Fruit fly (Drosophila melanogaster) whole organism, prepupa: ENCODE data around the gene RhoGAP15B.

ENCODE experiments used
- CG10669 ChIP-seq: fragments of 200-800 bp; sonication (Bioruptor generic); optimal IDR thresholded peaks from 3 replicates; lab custom pipeline; 2018; ENCODE audit warnings: missing biosample characterization, mild to moderate bottlenecking, missing genetic modification characterization, moderate library complexity
- CG16779 ChIP-seq: fragments of 200-800 bp; sonication (Bioruptor generic); optimal IDR thresholded peaks from 3 replicates; lab custom pipeline; 2017; ENCODE audit warnings: missing biosample characterization, mild to moderate bottlenecking, missing genetic modification characterization
- CG32006 ChIP-seq: fragments of 200-800 bp; sonication (Bioruptor generic); optimal IDR thresholded peaks from 3 replicates; lab custom pipeline; 2017; ENCODE audit warnings: missing biosample characterization, mild to moderate bottlenecking, missing genetic modification characterization
- CG6276 ChIP-seq: fragments of 200-800 bp; sonication (Bioruptor generic); optimal IDR thresholded peaks from 2 replicates; lab custom pipeline; 2017; ENCODE audit warnings: missing biosample characterization, mild to moderate bottlenecking, missing genetic modification characterization
- Eip75B ChIP-seq: fragments of 200-800 bp; sonication (Bioruptor generic); optimal IDR thresholded peaks from 3 replicates; lab custom pipeline; 2016; ENCODE audit warnings: missing biosample characterization, missing genetic modification characterization
- Ets96B ChIP-seq: fragments of 200-800 bp; optimal IDR thresholded peaks from 2 replicates; lab custom pipeline; 2019; ENCODE audit warnings: missing biosample characterization, mild to moderate bottlenecking, missing genetic modification characterization, moderate library complexity
- Gug ChIP-seq: fragments of 200-800 bp; sonication (Bioruptor generic); IDR thresholded peaks from 2 replicates; pipeline ENCODE4 v1.3.6; 2022; ENCODE audit warnings: missing biosample characterization, missing genetic modification characterization
- OdsH ChIP-seq: fragments of 200-800 bp; sonication (Bioruptor generic); optimal IDR thresholded peaks from 3 replicates; lab custom pipeline; 2016; ENCODE audit warnings: missing biosample characterization, missing genetic modification characterization
- acj6 ChIP-seq: fragments of 200-800 bp; sonication (Bioruptor generic); optimal IDR thresholded peaks from 3 replicates; lab custom pipeline; 2016; ENCODE audit warnings: missing biosample characterization, missing genetic modification characterization
- dac ChIP-seq: fragments of 200-800 bp; sonication (Bioruptor generic); optimal IDR thresholded peaks from 2 replicates; lab custom pipeline; 2017; ENCODE audit warnings: missing biosample characterization, mild to moderate bottlenecking, missing genetic modification characterization
- fd85E ChIP-seq: fragments of 200-800 bp; sonication (Bioruptor generic); optimal IDR thresholded peaks from 3 replicates; lab custom pipeline; 2016; ENCODE audit warnings: missing biosample characterization, missing genetic modification characterization
- fkh ChIP-seq: fragments of 200-800 bp; sonication (Bioruptor generic); optimal IDR thresholded peaks from 3 replicates; lab custom pipeline; 2017; ENCODE audit warnings: missing biosample characterization, mild to moderate bottlenecking, missing genetic modification characterization, moderate library complexity

DNA sequence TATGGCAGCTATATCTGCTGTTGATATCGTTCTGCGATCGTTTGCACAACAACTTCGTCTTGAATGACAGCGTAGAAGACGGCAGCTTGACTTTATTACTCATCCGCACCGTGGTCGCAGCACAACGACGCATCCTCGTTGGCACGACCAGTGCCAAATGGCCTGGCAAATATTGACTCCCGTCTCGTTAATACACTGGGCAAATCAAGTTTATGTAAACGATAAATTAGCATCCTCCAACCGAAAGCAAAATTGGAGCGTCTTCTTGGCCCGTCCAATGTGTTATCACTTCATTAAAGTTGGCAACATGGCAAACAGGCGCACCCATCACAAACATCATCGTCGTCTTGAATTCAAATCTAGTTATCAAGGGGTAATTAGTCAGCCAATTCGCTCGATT is 25.6 kb upstream of the RhoGAP15B start:
- no peak for TF ChIP-seq CG32006
- TF ChIP-seq Ets96B (tag; lab: Kevin White, UChicago): no peak
- TF ChIP-seq acj6 (GFP tag; lab: Kevin White, UChicago): no peak
- no peak for TF ChIP-seq fd85E
- peak; percentile 25 for TF ChIP-seq CG10669
- peak; percentile 71 for TF ChIP-seq fkh (GFP tag; lab: Kevin White, UChicago)
- TF ChIP-seq dac: no peak
- no peak for TF ChIP-seq Gug
- TF ChIP-seq Eip75B (GFP tag; lab: Kevin White, UChicago): no peak
- no peak for TF ChIP-seq CG6276
- TF ChIP-seq OdsH (GFP tag; lab: Kevin White, UChicago): no peak
- TF ChIP-seq CG16779 (tag; lab: Kevin White, UChicago): no peak
